Fruit fly (Drosophila melanogaster) whole organism, embryonic: ENCODE results near the gene CG3198.

ENCODE experiments used
- Adf1 ChIP-seq: fragments of 200-800 bp; sonication (Bioruptor generic); IDR thresholded peaks from 2 replicates; pipeline ENCODE4 v1.3.6; 2022; ENCODE audit warnings: missing biosample characterization, missing genetic modification characterization
- B-H1 ChIP-seq: fragments of 200-800 bp; sonication (Bioruptor generic); IDR thresholded peaks from 3 replicates; pipeline ENCODE4 v1.3.6; 2022; ENCODE audit warnings: missing biosample characterization, missing genetic modification characterization
- BEAF-32 ChIP-seq: fragments of 200-800 bp; sonication (Bioruptor generic); optimal IDR thresholded peaks from 3 replicates; lab custom pipeline; 2017; ENCODE audit warnings: missing biosample characterization, missing genetic modification characterization, mild to moderate bottlenecking, moderate library complexity, missing genetic modification reagents
- CG10431 ChIP-seq: fragments of 200-800 bp; sonication (Bioruptor generic); optimal IDR thresholded peaks from 3 replicates; lab custom pipeline; 2018; ENCODE audit warnings: missing biosample characterization, mild to moderate bottlenecking, missing genetic modification characterization
- CG11093 ChIP-seq: fragments of 200-800 bp; sonication (Bioruptor generic); IDR thresholded peaks from 3 replicates; pipeline ENCODE4 v1.3.6; 2022; ENCODE audit warnings: missing biosample characterization, missing genetic modification characterization
- CG13123 ChIP-seq: fragments of 200-800 bp; sonication (Bioruptor generic); optimal IDR thresholded peaks from 2 replicates; lab custom pipeline; 2016; ENCODE audit warnings: missing biosample characterization, missing genetic modification characterization
- CG13424 ChIP-seq: fragments of 200-800 bp; sonication (Bioruptor generic); optimal IDR thresholded peaks from 2 replicates; lab custom pipeline; 2019; ENCODE audit warnings: missing biosample characterization, mild to moderate bottlenecking, missing genetic modification characterization, moderate library complexity
- CG15269 ChIP-seq: fragments of 200-800 bp; sonication (Bioruptor generic); optimal IDR thresholded peaks from 2 replicates; lab custom pipeline; 2018; ENCODE audit warnings: missing biosample characterization, mild to moderate bottlenecking, missing genetic modification characterization, moderate library complexity
- CG17359 ChIP-seq: fragments of 200-800 bp; sonication (Bioruptor generic); optimal IDR thresholded peaks from 3 replicates; lab custom pipeline; 2018; ENCODE audit warnings: missing biosample characterization, mild to moderate bottlenecking, missing genetic modification characterization, moderate library complexity
- CG18011 ChIP-seq: fragments of 200-800 bp; sonication (Bioruptor generic); optimal IDR thresholded peaks from 2 replicates; lab custom pipeline; 2017; ENCODE audit warnings: missing biosample characterization, missing genetic modification characterization, mild to moderate bottlenecking, moderate library complexity, missing genotype
- CG18599 ChIP-seq: fragments of 200-800 bp; sonication (Bioruptor generic); optimal IDR thresholded peaks from 3 replicates; lab custom pipeline; 2017; ENCODE audit warnings: missing biosample characterization, missing genetic modification characterization, mild to moderate bottlenecking, moderate library complexity, missing genetic modification reagents
- CG2120 ChIP-seq: fragments of 200-800 bp; sonication (Bioruptor generic); optimal IDR thresholded peaks from 3 replicates; lab custom pipeline; 2016; ENCODE audit warnings: missing biosample characterization, missing genetic modification characterization
- CG2889 ChIP-seq: fragments of 200-800 bp; sonication (Bioruptor generic); IDR thresholded peaks from 3 replicates; pipeline ENCODE4 v1.3.6; 2022; ENCODE audit warnings: missing biosample characterization, missing genetic modification characterization
- CG31365 ChIP-seq: fragments of 200-800 bp; sonication (Bioruptor generic); optimal IDR thresholded peaks from 2 replicates; lab custom pipeline; 2018; ENCODE audit warnings: missing biosample characterization, mild to moderate bottlenecking, missing genetic modification characterization
- CG6765 ChIP-seq: fragments of 200-800 bp; sonication (Bioruptor generic); optimal IDR thresholded peaks from 3 replicates; lab custom pipeline; 2017; ENCODE audit warnings: missing biosample characterization, mild to moderate bottlenecking, missing genetic modification characterization
- CG7745 ChIP-seq: fragments of 200-800 bp; sonication (Bioruptor generic); optimal IDR thresholded peaks from 2 replicates; lab custom pipeline; 2018; ENCODE audit warnings: missing biosample characterization, mild to moderate bottlenecking, missing genetic modification characterization, moderate library complexity
- CG8281 ChIP-seq: fragments of 200-800 bp; sonication (Bioruptor generic); optimal IDR thresholded peaks from 2 replicates; lab custom pipeline; 2018; ENCODE audit warnings: missing biosample characterization, mild to moderate bottlenecking, missing genetic modification characterization, moderate library complexity
- CG8944 ChIP-seq: fragments of 200-800 bp; sonication (Bioruptor generic); optimal IDR thresholded peaks from 3 replicates; lab custom pipeline; 2016; ENCODE audit warnings: missing biosample characterization, missing genetic modification characterization
- CG9932 ChIP-seq: fragments of 200-800 bp; sonication (Bioruptor generic); IDR thresholded peaks from 2 replicates; pipeline ENCODE4 v1.3.6; 2022; ENCODE audit warnings: missing biosample characterization, missing genetic modification characterization
- CTCF ChIP-seq: fragments of 200-800 bp; sonication (Bioruptor generic); optimal IDR thresholded peaks from 2 replicates; lab custom pipeline; 2017; ENCODE audit warnings: missing biosample characterization, mild to moderate bottlenecking, missing genetic modification characterization, moderate library complexity
- Chrac-16 ChIP-seq: fragments of 200-800 bp; sonication (Bioruptor generic); optimal IDR thresholded peaks from 3 replicates; lab custom pipeline; 2016; ENCODE audit warnings: missing biosample characterization, missing genetic modification characterization
- Elba2 ChIP-seq: fragments of 200-800 bp; sonication (Bioruptor generic); optimal IDR thresholded peaks from 3 replicates; lab custom pipeline; 2016; ENCODE audit warnings: missing biosample characterization, missing genetic modification characterization
- HLH54F ChIP-seq: fragments of 200-800 bp; sonication (Bioruptor generic); optimal IDR thresholded peaks from 3 replicates; lab custom pipeline; 2016; ENCODE audit warnings: missing biosample characterization, missing genetic modification characterization
- HmgD ChIP-seq: fragments of 200-800 bp; sonication (Bioruptor generic); optimal IDR thresholded peaks from 3 replicates; lab custom pipeline; 2016; ENCODE audit warnings: missing biosample characterization, missing genetic modification characterization
- Med ChIP-seq: fragments of 200-800 bp; sonication (Bioruptor generic); peaks from one replicate; lab custom pipeline; 2016; ENCODE audit warnings: missing biosample characterization, missing genetic modification characterization, mild to moderate bottlenecking, inconsistent platforms, moderate library complexity
- Myb ChIP-seq: fragments of 200-800 bp; sonication (Bioruptor generic); optimal IDR thresholded peaks from 2 replicates; lab custom pipeline; 2016; ENCODE audit warnings: missing biosample characterization, missing genetic modification characterization
- NC2β ChIP-seq: fragments of 200-800 bp; sonication (Bioruptor generic); optimal IDR thresholded peaks from 2 replicates; lab custom pipeline; 2016; ENCODE audit warnings: missing biosample characterization, missing genetic modification characterization
- Oli ChIP-seq: fragments of 200-800 bp; sonication (Bioruptor generic); optimal IDR thresholded peaks from 2 replicates; lab custom pipeline; 2018; ENCODE audit warnings: missing biosample characterization, mild to moderate bottlenecking, missing genetic modification characterization, moderate library complexity
- Poxn ChIP-seq: fragments of 200-800 bp; sonication (Bioruptor generic); IDR thresholded peaks from 2 replicates; pipeline ENCODE4 v1.3.6; 2022; ENCODE audit warnings: missing biosample characterization, missing genetic modification characterization
- Ravus ChIP-seq: fragments of 200-800 bp; sonication (Bioruptor generic); IDR thresholded peaks from 2 replicates; pipeline ENCODE4 v1.3.6; 2022; ENCODE audit warnings: missing biosample characterization, missing genetic modification characterization
- Rfx ChIP-seq: fragments of 200-800 bp; sonication (Bioruptor generic); IDR thresholded peaks from 2 replicates; pipeline ENCODE4 v1.3.6; 2022; ENCODE audit warnings: missing biosample characterization, missing genetic modification characterization
- Spps ChIP-seq: fragments of 200-800 bp; sonication (Bioruptor generic); optimal IDR thresholded peaks from 2 replicates; lab custom pipeline; 2018; ENCODE audit warnings: missing biosample characterization, mild to moderate bottlenecking, missing genetic modification characterization
- ato ChIP-seq: fragments of 200-800 bp; sonication (Bioruptor generic); IDR thresholded peaks from 2 replicates; pipeline ENCODE4 v1.3.6; 2022; ENCODE audit warnings: missing biosample characterization, missing genetic modification characterization; ENCODE audit not compliant: partially characterized antibody
- bab2 ChIP-seq: fragments of 200-800 bp; sonication (Bioruptor generic); optimal IDR thresholded peaks from 2 replicates; lab custom pipeline; 2016; ENCODE audit warnings: missing biosample characterization, missing genetic modification characterization
- br ChIP-seq: fragments of >200 bp; optimal IDR thresholded peaks from 2 replicates; lab custom pipeline; 2017
- btn ChIP-seq: fragments of 200-800 bp; sonication (Bioruptor generic); optimal IDR thresholded peaks from 2 replicates; lab custom pipeline; 2016; ENCODE audit warnings: missing biosample characterization, missing genetic modification characterization
- eyg ChIP-seq: fragments of 200-800 bp; sonication (Bioruptor generic); optimal IDR thresholded peaks from 3 replicates; lab custom pipeline; 2016; ENCODE audit warnings: missing biosample characterization, missing genetic modification characterization
- her ChIP-seq: fragments of 200-800 bp; sonication (Bioruptor generic); optimal IDR thresholded peaks from 2 replicates; lab custom pipeline; 2016; ENCODE audit warnings: missing biosample characterization, missing genetic modification characterization
- hth ChIP-seq: fragments of >200 bp; optimal IDR thresholded peaks from 2 replicates; lab custom pipeline; 2017; ENCODE audit warnings: inconsistent platforms
- ken ChIP-seq: fragments of 200-800 bp; sonication (Bioruptor generic); IDR thresholded peaks from 3 replicates; pipeline ENCODE4 v1.3.6; 2022; ENCODE audit warnings: missing biosample characterization, missing genetic modification characterization
- nom ChIP-seq: fragments of 200-800 bp; sonication (Bioruptor generic); optimal IDR thresholded peaks from 2 replicates; lab custom pipeline; 2017; ENCODE audit warnings: missing biosample characterization, missing genetic modification characterization, mild to moderate bottlenecking, moderate library complexity, missing genetic modification reagents
- odd ChIP-seq: fragments of 200-800 bp; sonication (Bioruptor generic); optimal IDR thresholded peaks from 2 replicates; lab custom pipeline; 2017; ENCODE audit warnings: missing biosample characterization, mild to moderate bottlenecking, missing genetic modification characterization
- onecut ChIP-seq: fragments of 200-800 bp; sonication (Bioruptor generic); IDR thresholded peaks from 2 replicates; pipeline ENCODE4 v1.3.6; 2022; ENCODE audit warnings: missing biosample characterization, missing genetic modification characterization
- otp ChIP-seq: fragments of 200-800 bp; sonication (Bioruptor generic); IDR thresholded peaks from 3 replicates; pipeline ENCODE4, ENCODE4 v1.3.6; 2022; ENCODE audit warnings: missing biosample characterization, missing genetic modification characterization
- pnt ChIP-seq: fragments of 200-800 bp; sonication (Bioruptor generic); optimal IDR thresholded peaks from 3 replicates; lab custom pipeline; 2016; ENCODE audit warnings: missing biosample characterization, missing genetic modification characterization
- run ChIP-seq: fragments of 200-800 bp; sonication (Bioruptor generic); optimal IDR thresholded peaks from 3 replicates; lab custom pipeline; 2018; ENCODE audit warnings: missing biosample characterization, mild to moderate bottlenecking, missing genetic modification characterization
- scrt ChIP-seq: fragments of 200-800 bp; sonication (Bioruptor generic); optimal IDR thresholded peaks from 2 replicates; lab custom pipeline; 2018; ENCODE audit warnings: missing biosample characterization, mild to moderate bottlenecking, missing genetic modification characterization, moderate library complexity
- sim ChIP-seq: fragments of 200-800 bp; sonication (Bioruptor generic); IDR thresholded peaks from 2 replicates; pipeline ENCODE4 v1.3.6; 2022; ENCODE audit warnings: missing biosample characterization, missing genetic modification characterization
- sug ChIP-seq: fragments of 200-800 bp; optimal IDR thresholded peaks from 2 replicates; lab custom pipeline; 2019; ENCODE audit warnings: missing biosample characterization, mild to moderate bottlenecking, missing genetic modification characterization, moderate library complexity
- tgo ChIP-seq: fragments of 200-800 bp; sonication (Bioruptor generic); IDR thresholded peaks from 3 replicates; pipeline ENCODE4 v1.3.6; 2022; ENCODE audit warnings: missing biosample characterization, missing genetic modification characterization
- wek ChIP-seq: fragments of 200-800 bp; sonication (Bioruptor generic); optimal IDR thresholded peaks from 3 replicates; lab custom pipeline; 2018; ENCODE audit warnings: missing biosample characterization, mild to moderate bottlenecking, missing genetic modification characterization, moderate library complexity

Gene CG3198

DNA sequence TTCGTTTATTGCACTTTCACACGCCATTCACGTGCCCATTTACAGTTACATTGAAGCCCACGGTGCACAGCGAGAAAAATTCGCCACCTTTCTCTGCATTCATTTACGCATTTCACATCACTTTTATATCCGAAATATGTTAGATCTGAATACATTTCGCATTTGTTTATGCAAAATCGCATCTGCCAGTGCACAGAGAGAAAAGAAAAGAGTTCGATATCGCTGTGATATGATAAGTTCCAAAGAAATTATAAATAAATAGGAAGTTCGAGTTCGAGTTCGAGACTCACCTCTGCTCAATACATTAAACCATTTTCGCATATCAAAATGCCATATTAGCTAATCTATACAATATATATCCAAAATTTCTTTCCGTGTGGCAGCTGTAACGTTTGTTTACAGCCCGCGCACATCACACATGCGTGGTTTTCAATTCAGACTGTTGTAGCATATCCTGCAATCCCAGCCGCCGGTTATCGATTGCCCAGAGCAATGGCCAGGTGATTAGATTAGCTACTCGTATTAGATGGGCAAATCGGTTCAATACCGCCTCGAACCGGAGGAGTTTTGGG is 17.7 kb downstream of the CG3198 start (continued):
- TF ChIP-seq HLH54F = peak; percentile 80
- TF ChIP-seq scrt (GFP tag; lab: Kevin White, UChicago) = peak; percentile 78
- TF ChIP-seq ken (GFP tag; lab: Robert Waterston, UW) = peak; percentile 57; the same call in 1 of the 3 replicates
- TF ChIP-seq Poxn (GFP tag; lab: Robert Waterston, UW) = peak; percentile 55; the same call in 1 of the 2 replicates
- peak; percentile 26 for TF ChIP-seq wek (GFP tag; lab: Kevin White, UChicago)
- TF ChIP-seq br (lab: Kevin White, UChicago) = no peak
- TF ChIP-seq Med (GFP tag; lab: Kevin White, UChicago) = peak; percentile 96
- peak; percentile 74 for TF ChIP-seq CG13123 (GFP tag; lab: Kevin White, UChicago)
- peak; percentile 79 for TF ChIP-seq CG11093 (GFP tag; lab: Robert Waterston, UW)
- TF ChIP-seq CG13424 = peak; percentile 85
- peak; percentile 86 for TF ChIP-seq Rfx (GFP tag; lab: Robert Waterston, UW)
- no peak for TF ChIP-seq CG7745
- TF ChIP-seq CG8944 (GFP tag; lab: Kevin White, UChicago) = peak; percentile 78
- TF ChIP-seq CG2889 (GFP tag; lab: Robert Waterston, UW) = 0 out of 3 replicates have a peak, but pooled peaks have one; percentile 48
- TF ChIP-seq CG31365 (tag; lab: Kevin White, UChicago) = peak; percentile 38
- TF ChIP-seq sug (tag; lab: Kevin White, UChicago) = peak; percentile 67
- TF ChIP-seq B-H1 (GFP tag; lab: Robert Waterston, UW) = peak; percentile 68
- TF ChIP-seq onecut (GFP tag; lab: Robert Waterston, UW) = peak; percentile 81
- TF ChIP-seq NC2β (GFP tag; lab: Kevin White, UChicago) = peak; percentile 40
- peak; percentile 78 for TF ChIP-seq eyg (GFP tag; lab: Kevin White, UChicago)
- TF ChIP-seq Ravus (GFP tag; lab: Robert Waterston, UW) = peak; percentile 46; the same call in 1 of the 2 replicates
- no peak for TF ChIP-seq Spps (tag; lab: Kevin White, UChicago)
- TF ChIP-seq otp (GFP tag; lab: Robert Waterston, UW) = peak; percentile 73
- peak; percentile 81 for TF ChIP-seq tgo (GFP tag; lab: Robert Waterston, UW)
- TF ChIP-seq hth (lab: Kevin White, UChicago) = no peak
- peak; percentile 40 for TF ChIP-seq Adf1
- TF ChIP-seq CTCF (GFP tag; lab: Kevin White, UChicago) = peak; percentile 27
- peak; percentile 66 for TF ChIP-seq btn
- TF ChIP-seq sim (GFP tag; lab: Robert Waterston, UW) = 0 out of 2 replicates have a peak, but pooled peaks have one; percentile 17
- TF ChIP-seq Chrac-16 = peak; percentile 81
- TF ChIP-seq CG2120 (GFP tag; lab: Kevin White, UChicago) = peak; percentile 92
- no peak for TF ChIP-seq BEAF-32 (GFP tag; lab: Kevin White, UChicago)
- peak; percentile 45 for TF ChIP-seq run
- peak; percentile 69 for TF ChIP-seq nom (GFP tag; lab: Kevin White, UChicago)
- peak; percentile 12 for TF ChIP-seq HmgD (GFP tag; lab: Kevin White, UChicago)
- TF ChIP-seq pnt (GFP tag; lab: Kevin White, UChicago) = peak; percentile 62
- TF ChIP-seq CG8281 = peak; percentile 51
- TF ChIP-seq Oli (tag; lab: Kevin White, UChicago) = peak; percentile 90
- peak; percentile 90 for TF ChIP-seq CG18599 (GFP tag; lab: Kevin White, UChicago)
- no peak for TF ChIP-seq ato (GFP tag; lab: Robert Waterston, UW)
- peak; percentile 70 for TF ChIP-seq her (GFP tag; lab: Kevin White, UChicago)
- peak; percentile 82 for TF ChIP-seq CG17359 (tag; lab: Kevin White, UChicago)
- TF ChIP-seq bab2 (GFP tag; lab: Kevin White, UChicago) = peak; percentile 77
- peak; percentile 58 for TF ChIP-seq CG18011 (GFP tag; lab: Kevin White, UChicago)
- peak; percentile 60 for TF ChIP-seq Myb
- TF ChIP-seq odd (GFP tag; lab: Kevin White, UChicago) = peak; percentile 78
- TF ChIP-seq CG15269 (tag; lab: Kevin White, UChicago) = peak; percentile 88
- no peak for TF ChIP-seq Elba2
- peak; percentile 69 for TF ChIP-seq CG6765 (GFP tag; lab: Kevin White, UChicago)
- peak; percentile 76 for TF ChIP-seq CG9932 (GFP tag; lab: Robert Waterston, UW)
- no peak for TF ChIP-seq CG10431 (GFP tag; lab: Kevin White, UChicago)
